Fruit fly (Drosophila melanogaster): ENCODE results near the gene Arv1.

DNA sequence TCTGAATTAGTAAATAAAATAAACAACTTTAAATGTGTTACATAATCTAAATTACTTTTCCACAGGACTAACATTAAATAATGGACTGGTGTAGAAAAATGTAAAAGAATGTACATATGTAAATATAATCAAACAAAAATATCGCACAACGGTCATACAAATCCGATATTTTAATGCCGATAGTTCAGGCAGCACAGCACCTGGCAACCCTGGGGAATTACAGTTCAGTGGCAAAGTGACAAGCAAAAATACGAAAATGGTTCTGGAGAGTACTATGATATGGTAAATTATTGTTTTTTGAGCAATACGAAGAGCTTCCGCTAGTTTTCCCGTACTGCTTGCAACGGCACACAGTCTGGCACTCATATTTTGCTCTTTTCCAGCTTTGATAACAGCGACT lies 7.7 kb upstream of the Arv1 start, which contains the start of gene Rpn10:
- TF ChIP-seq CG34406 (GFP tag; optimal IDR thresholded peaks at IDR 0.05) (no peak), CG32006 (GFP tag; optimal IDR thresholded peaks at IDR 0.05) (no peak), achi (GFP tag; optimal IDR thresholded peaks at IDR 0.05) (no peak), Sox102F (GFP tag; optimal IDR thresholded peaks at IDR 0.05) (no peak), Ets21C (GFP tag; optimal IDR thresholded peaks at IDR 0.05) (no peak), CG16779 (tag; optimal IDR thresholded peaks at IDR 0.05) (no peak), CG11294 (GFP tag; IDR thresholded peaks at IDR 0.05) (no peak)

All from whole organism, prepupa.